Worm (Caenorhabditis elegans): ENCODE measurements around the gene elo-3.
"Not testable (repeated sequence)": the region's sequence is repeated elsewhere in the genome, so short reads cannot be mapped to it uniquely, and the experiment has no call there.

elo-3 gene

ce11 chrIV:7247243-7247642, 9.7 kb downstream of the elo-3 start, which contains the start of gene D2024.1:
TSS of gene D2024.1 (plus strand) at chrIV:7247543.
- not testable (repeated sequence) for TF ChIP-seq dao-5, W03F9.2, him-1 (tag; optimal IDR thresholded peaks at IDR 0.05)

ce11 chrIV:7250158-7250557, 12.6 kb downstream of the elo-3 start, which contains the start of gene D2024.18:
TSS of gene D2024.18 (plus strand) at chrIV:7250458.
- no peak for TF ChIP-seq W03F9.2 (tag; optimal IDR thresholded peaks at IDR 0.05)
- no peak for TF ChIP-seq dao-5 (tag; optimal IDR thresholded peaks at IDR 0.05)
- TF ChIP-seq him-1 (tag; optimal IDR thresholded peaks at IDR 0.05) = no peak

DNA sequence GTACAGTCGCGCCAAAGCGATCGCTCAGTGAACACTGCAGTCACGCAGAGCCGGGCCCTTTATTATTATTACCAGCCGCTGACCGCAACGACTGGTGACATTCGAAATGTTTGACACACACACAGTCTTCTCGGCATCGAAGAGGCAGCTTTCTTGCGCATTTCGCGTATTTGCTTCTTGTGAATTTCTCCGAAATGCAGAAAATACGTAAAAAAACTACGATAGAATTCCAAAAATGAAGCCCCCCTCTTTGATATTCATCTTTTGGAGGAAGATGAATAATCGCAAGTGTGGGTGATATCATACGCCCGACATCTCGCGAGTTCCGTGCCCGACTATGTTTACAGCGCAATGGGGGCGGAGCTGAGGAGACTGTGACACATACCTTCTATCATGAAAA, 15.8 kb downstream of the elo-3 start:
- TF ChIP-seq W03F9.2 (tag; optimal IDR thresholded peaks at IDR 0.05) (no peak), dao-5 (tag; optimal IDR thresholded peaks at IDR 0.05) (no peak), him-1 (tag; optimal IDR thresholded peaks at IDR 0.05) (no peak)

- not testable (repeated sequence) for TF ChIP-seq him-1, W03F9.2, dao-5 (tag; optimal IDR thresholded peaks at IDR 0.05)
Measured at ce11 chrIV:7254690-7255089, 17.2 kb downstream of the elo-3 start, which contains the start of gene C06E4.5. TSS of gene C06E4.5 (plus strand) at chrIV:7254990.

ce11 chrIV:7258253-7258652, 20.7 kb downstream of the elo-3 start, which contains the start of gene C06E4.6:
TSS of gene C06E4.6 (minus strand) at chrIV:7258303.
- TF ChIP-seq W03F9.2 (tag; optimal IDR thresholded peaks at IDR 0.05) (no peak), dao-5 (tag; optimal IDR thresholded peaks at IDR 0.05) (no peak), him-1 (tag; optimal IDR thresholded peaks at IDR 0.05) (no peak)

- no peak for TF ChIP-seq W03F9.2 (tag; optimal IDR thresholded peaks at IDR 0.05)
- no peak for TF ChIP-seq dao-5 (tag; optimal IDR thresholded peaks at IDR 0.05)
- no peak for TF ChIP-seq him-1 (tag; optimal IDR thresholded peaks at IDR 0.05)
Measured at ce11 chrIV:7260587-7260986, 23.1 kb downstream of the elo-3 start, which contains the start of gene C06E4.3. TSS of gene C06E4.3 (plus strand) at chrIV:7260875.

- no peak for TF ChIP-seq dao-5 (tag; optimal IDR thresholded peaks at IDR 0.05)
- no peak for TF ChIP-seq him-1 (tag; optimal IDR thresholded peaks at IDR 0.05)
- no peak for TF ChIP-seq W03F9.2 (tag; optimal IDR thresholded peaks at IDR 0.05)
Measured at ce11 chrIV:7263137-7263536, 25.6 kb downstream of the elo-3 start, which contains the start of gene glb-2. TSS of gene glb-2 (minus strand) at chrIV:7263237.

DNA sequence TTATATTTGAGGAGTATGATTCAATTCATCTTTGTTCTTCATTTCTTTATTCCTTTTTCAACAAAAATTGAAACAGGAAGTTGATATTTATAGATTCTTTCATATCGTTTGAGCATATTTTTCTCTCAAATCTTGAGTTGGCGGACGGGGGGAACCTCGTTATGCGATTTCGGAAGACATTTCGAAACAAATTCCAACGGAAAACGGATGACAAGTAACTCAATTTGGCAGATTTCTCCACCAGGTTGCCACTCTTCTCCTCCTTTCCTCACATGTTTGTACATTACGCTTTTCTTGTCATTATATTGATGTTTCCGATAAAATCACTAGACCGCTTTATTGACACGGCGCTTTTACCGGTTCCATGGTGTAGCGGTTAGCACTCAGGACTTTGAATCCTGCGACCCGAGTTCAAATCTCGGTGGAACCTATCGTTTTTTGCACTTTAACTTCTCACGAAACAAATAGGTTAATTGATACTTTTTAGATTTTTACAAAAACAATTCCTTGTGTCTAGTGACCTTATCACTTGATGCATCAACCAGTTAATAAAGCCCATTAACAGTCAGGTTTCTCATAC, 37.5 kb downstream of the elo-3 start:
- no peak for TF ChIP-seq dao-5 (tag; optimal IDR thresholded peaks at IDR 0.05)
- TF ChIP-seq him-1 (tag; optimal IDR thresholded peaks at IDR 0.05) = no peak
- no peak for TF ChIP-seq W03F9.2 (tag; optimal IDR thresholded peaks at IDR 0.05)

- TF ChIP-seq dao-5 (tag; optimal IDR thresholded peaks at IDR 0.05) = no peak
- no peak for TF ChIP-seq W03F9.2 (tag; optimal IDR thresholded peaks at IDR 0.05)
- TF ChIP-seq him-1 (tag; optimal IDR thresholded peaks at IDR 0.05) = no peak
Measured at ce11 chrIV:7276661-7277060, 39.1 kb downstream of the elo-3 start, which contains the start of gene C06E4.2. TSS of gene C06E4.2 (plus strand) at chrIV:7276961.

- no peak for TF ChIP-seq W03F9.2 (tag; optimal IDR thresholded peaks at IDR 0.05)
- TF ChIP-seq him-1 (tag; optimal IDR thresholded peaks at IDR 0.05) = no peak
- TF ChIP-seq dao-5 (tag; optimal IDR thresholded peaks at IDR 0.05) = no peak
Measured at ce11 chrIV:7282957-7283356, 45.4 kb downstream of the elo-3 start, which contains the start of gene C06E4.1. TSS of gene C06E4.1 (plus strand) at chrIV:7283257.

ce11 chrIV:7285839-7286238, 48.3 kb downstream of the elo-3 start, which contains the start of gene C06E4.8:
TSS of gene C06E4.8 (minus strand) at chrIV:7285875.
- no peak for TF ChIP-seq dao-5 (tag; optimal IDR thresholded peaks at IDR 0.05)
- TF ChIP-seq W03F9.2 (tag; optimal IDR thresholded peaks at IDR 0.05) = no peak

DNA sequence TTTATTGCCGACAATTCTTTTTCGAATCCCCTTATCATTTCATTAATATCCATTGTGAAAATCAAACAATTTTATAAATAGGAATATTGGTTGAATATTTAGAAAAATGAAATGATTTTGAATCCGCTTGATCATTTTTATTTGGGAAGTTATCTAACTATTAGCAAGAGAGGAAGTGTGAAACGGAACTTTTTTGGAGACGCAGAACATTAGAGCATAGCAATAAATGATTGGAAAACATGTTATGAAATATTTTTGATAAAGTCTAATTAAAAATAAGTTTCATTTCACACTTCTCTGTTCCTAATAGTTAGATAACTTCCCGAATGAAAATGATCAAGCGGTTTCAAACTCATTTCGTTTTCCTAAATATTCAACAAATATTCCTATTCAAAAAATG, 50.0 kb downstream of the elo-3 start, which contains the start of gene F42C5.3:
F42C5.3 (minus strand) TSS at position 101 of the 400 bp plus-strand sequence.
- TF ChIP-seq dao-5 (tag; optimal IDR thresholded peaks at IDR 0.05) = no peak
- TF ChIP-seq him-1 (tag; optimal IDR thresholded peaks at IDR 0.05) = no peak
- no peak for TF ChIP-seq W03F9.2 (tag; optimal IDR thresholded peaks at IDR 0.05)

Data from whole organism, L4/young adult.